Worm (Caenorhabditis elegans) whole organism, L4/young adult: ENCODE data around the gene srd-40.

Source experiments
- W03F9.2 ChIP-seq: fragments of 150-350 bp; optimal IDR thresholded peaks from 2 replicates; lab custom pipeline; 2014; ENCODE audit warnings: missing biosample characterization, missing genetic modification characterization
- dao-5 ChIP-seq: sonication (generic microtip); optimal IDR thresholded peaks from 2 replicates; lab custom pipeline; 2016; ENCODE audit warnings: missing genotype, missing genetic modification characterization, moderate library complexity, missing compliant biosample characterization
- him-1 ChIP-seq: sonication (generic microtip); optimal IDR thresholded peaks from 2 replicates; lab custom pipeline; 2016; ENCODE audit warnings: missing genotype, missing genetic modification reagents, missing genetic modification characterization, missing compliant biosample characterization

- TF ChIP-seq dao-5 (tag; lab: Kevin White, UChicago) (no peak), W03F9.2 (tag; lab: Kevin White, UChicago) (no peak), him-1 (tag; lab: Kevin White, UChicago) (no peak)
Measured at ce11 chrX:12288254-12288653, 35.3 kb upstream of the srd-40 start, which contains the start of gene C04B4.5.
